Fruit fly (Drosophila melanogaster) whole organism, embryonic: ENCODE data around the gene CG8892.

Experiments
- Adf1 ChIP-seq: fragments of 200-800 bp; sonication (Bioruptor generic); IDR thresholded peaks from 2 replicates; pipeline ENCODE4 v1.3.6; 2022; ENCODE audit warnings: missing biosample characterization, missing genetic modification characterization
- CG10462 ChIP-seq: fragments of 200-800 bp; sonication (Bioruptor generic); optimal IDR thresholded peaks from 2 replicates; lab custom pipeline; 2016; ENCODE audit warnings: missing biosample characterization, missing genetic modification characterization
- CG11085 ChIP-seq: fragments of 200-800 bp; sonication (Bioruptor generic); IDR thresholded peaks from 2 replicates; pipeline ENCODE4 v1.3.6; 2022; ENCODE audit warnings: missing biosample characterization, missing genetic modification characterization
- CG1233 ChIP-seq: fragments of 200-800 bp; sonication (Bioruptor generic); optimal IDR thresholded peaks from 4 replicates; lab custom pipeline; 2018; ENCODE audit warnings: missing biosample characterization, mild to moderate bottlenecking, missing genetic modification characterization
- CG13287 ChIP-seq: fragments of 200-800 bp; sonication (Bioruptor generic); IDR thresholded peaks from 2 replicates; pipeline ENCODE4 v1.3.6; 2022; ENCODE audit warnings: missing biosample characterization, missing genetic modification characterization; ENCODE audit not compliant: partially characterized antibody
- CG14860 ChIP-seq: fragments of 200-800 bp; sonication (Bioruptor generic); IDR thresholded peaks from 3 replicates; pipeline ENCODE4 v1.3.6; 2022; ENCODE audit warnings: missing biosample characterization, missing genetic modification characterization; ENCODE audit not compliant: partially characterized antibody
- CG14965 ChIP-seq: fragments of 200-800 bp; sonication (Bioruptor generic); optimal IDR thresholded peaks from 2 replicates; lab custom pipeline; 2016; ENCODE audit warnings: missing biosample characterization, missing genetic modification characterization, borderline replicate concordance
- CG1603 ChIP-seq: fragments of 200-800 bp; sonication (Bioruptor generic); optimal IDR thresholded peaks from 2 replicates; lab custom pipeline; 2019; ENCODE audit warnings: missing biosample characterization, mild to moderate bottlenecking, missing genetic modification characterization, moderate library complexity
- CG17186 ChIP-seq: fragments of 200-800 bp; sonication (Bioruptor generic); optimal IDR thresholded peaks from 3 replicates; lab custom pipeline; 2017; ENCODE audit warnings: missing biosample characterization, missing genetic modification reagents, missing genetic modification characterization
- CG17359 ChIP-seq: fragments of 200-800 bp; sonication (Bioruptor generic); optimal IDR thresholded peaks from 3 replicates; lab custom pipeline; 2018; ENCODE audit warnings: missing biosample characterization, mild to moderate bottlenecking, missing genetic modification characterization, moderate library complexity
- CG17361 ChIP-seq: fragments of 200-800 bp; sonication (Bioruptor generic); IDR thresholded peaks from 3 replicates; pipeline ENCODE4 v1.3.6; 2022; ENCODE audit warnings: missing biosample characterization, missing genetic modification characterization
- CG17829 ChIP-seq: fragments of 200-800 bp; optimal IDR thresholded peaks from 2 replicates; lab custom pipeline; 2019; ENCODE audit warnings: missing biosample characterization, mild to moderate bottlenecking, missing genetic modification characterization, moderate library complexity
- CG32767 ChIP-seq: fragments of 200-800 bp; sonication (Bioruptor generic); IDR thresholded peaks from 2 replicates; pipeline ENCODE4 v1.3.6; 2022; ENCODE audit warnings: missing biosample characterization, missing genetic modification characterization
- CG33557 ChIP-seq: fragments of 200-800 bp; sonication (Bioruptor generic); optimal IDR thresholded peaks from 2 replicates; lab custom pipeline; 2019; ENCODE audit warnings: missing biosample characterization, mild to moderate bottlenecking, missing genetic modification characterization, moderate library complexity
- CG3847 ChIP-seq: fragments of 200-800 bp; sonication (Bioruptor generic); IDR thresholded peaks from 2 replicates; pipeline ENCODE4 v1.3.6; 2022; ENCODE audit warnings: missing biosample characterization, missing genetic modification characterization
- CG4424 ChIP-seq: fragments of 200-800 bp; sonication (Bioruptor generic); optimal IDR thresholded peaks from 3 replicates; lab custom pipeline; 2016; ENCODE audit warnings: missing biosample characterization, missing genetic modification characterization
- CG6654 ChIP-seq: fragments of 200-800 bp; sonication (Bioruptor generic); optimal IDR thresholded peaks from 2 replicates; lab custom pipeline; 2017; ENCODE audit warnings: missing biosample characterization, mild to moderate bottlenecking, missing genetic modification characterization
- CG6854 ChIP-seq: fragments of 200-800 bp; sonication (Bioruptor generic); optimal IDR thresholded peaks from 3 replicates; lab custom pipeline; 2017; ENCODE audit warnings: missing biosample characterization, mild to moderate bottlenecking, missing genetic modification characterization
- CG8478 ChIP-seq: fragments of >200 bp; optimal IDR thresholded peaks from 2 replicates; lab custom pipeline; 2018
- CG8765 ChIP-seq: fragments of 200-800 bp; sonication (Bioruptor generic); IDR thresholded peaks from 2 replicates; pipeline ENCODE4 v1.3.6; 2022; ENCODE audit warnings: missing biosample characterization, missing genetic modification characterization
- Dfd ChIP-seq, 2 experiments: fragments of >200 bp; optimal IDR thresholded peaks; 2 replicates each; lab custom pipeline; 2017; ENCODE audit warnings: missing biosample characterization in 2 of 2, missing genetic modification characterization in 2 of 2
- HHEX ChIP-seq: fragments of 200-800 bp; sonication (Bioruptor generic); optimal IDR thresholded peaks from 3 replicates; lab custom pipeline; 2017; ENCODE audit warnings: missing biosample characterization, mild to moderate bottlenecking, missing genetic modification characterization, missing genetic modification reagents
- HLH54F ChIP-seq: fragments of 200-800 bp; sonication (Bioruptor generic); optimal IDR thresholded peaks from 3 replicates; lab custom pipeline; 2016; ENCODE audit warnings: missing biosample characterization, missing genetic modification characterization
- HmgZ ChIP-seq: fragments of 200-800 bp; sonication (Bioruptor generic); optimal IDR thresholded peaks from 2 replicates; lab custom pipeline; 2018; ENCODE audit warnings: missing biosample characterization, mild to moderate bottlenecking, missing genetic modification characterization
- Hr39 ChIP-seq: fragments of >200 bp; optimal IDR thresholded peaks from 2 replicates; lab custom pipeline; 2017
- Max ChIP-seq: fragments of 200-800 bp; sonication (Bioruptor generic); optimal IDR thresholded peaks from 2 replicates; lab custom pipeline; 2016; ENCODE audit warnings: missing biosample characterization, mild to moderate bottlenecking, missing genetic modification characterization
- NC2β ChIP-seq: fragments of 200-800 bp; sonication (Bioruptor generic); optimal IDR thresholded peaks from 2 replicates; lab custom pipeline; 2016; ENCODE audit warnings: missing biosample characterization, missing genetic modification characterization
- Pdp1 ChIP-seq, 2 experiments: fragments of 200-800 bp; sonication (Bioruptor generic); optimal IDR thresholded peaks; 3 replicates each; lab custom pipeline; 2016; ENCODE audit warnings: missing biosample characterization in 2 of 2, missing genetic modification characterization in 2 of 2, mild to moderate bottlenecking in 1 of 2, moderate library complexity in 1 of 2
- Sin3A ChIP-seq: fragments of >200 bp; optimal IDR thresholded peaks from 2 replicates; lab custom pipeline; 2018
- Ssrp ChIP-seq: fragments of 200-800 bp; sonication (Bioruptor generic); optimal IDR thresholded peaks from 2 replicates; lab custom pipeline; 2018; ENCODE audit warnings: missing biosample characterization, mild to moderate bottlenecking, missing genetic modification characterization, moderate library complexity
- Xbp1 ChIP-seq: fragments of 200-800 bp; sonication (Bioruptor generic); optimal IDR thresholded peaks from 3 replicates; lab custom pipeline; 2016; ENCODE audit warnings: missing biosample characterization, mild to moderate bottlenecking, missing genetic modification characterization
- bsh ChIP-seq, 2 experiments: fragments of 200-800 bp; sonication (Bioruptor generic); optimal IDR thresholded peaks; 2 replicates each; lab custom pipeline; 2017 to 2018; ENCODE audit warnings: mild to moderate bottlenecking in 2 of 2, missing biosample characterization in 2 of 2, missing genetic modification characterization in 2 of 2, moderate library complexity in 1 of 2
- btn ChIP-seq: fragments of 200-800 bp; sonication (Bioruptor generic); optimal IDR thresholded peaks from 2 replicates; lab custom pipeline; 2016; ENCODE audit warnings: missing biosample characterization, missing genetic modification characterization
- ci ChIP-seq: fragments of 200-800 bp; sonication (Bioruptor generic); IDR thresholded peaks from 3 replicates; pipeline ENCODE4 v1.3.6; 2022; ENCODE audit warnings: missing biosample characterization, missing genetic modification characterization
- crp ChIP-seq, 2 experiments: fragments of 200-800 bp; sonication (Bioruptor generic); optimal IDR thresholded peaks; 2 replicates in 1 of 2; 3 replicates in 1 of 2; lab custom pipeline; 2017; ENCODE audit warnings: missing biosample characterization in 2 of 2, missing genetic modification characterization in 2 of 2, mild to moderate bottlenecking in 1 of 2, moderate library complexity in 1 of 2
- dan ChIP-seq: fragments of 200-800 bp; sonication (Bioruptor generic); IDR thresholded peaks from 2 replicates; pipeline ENCODE4 v1.3.6; 2022; ENCODE audit warnings: missing biosample characterization, missing genetic modification characterization
- dati ChIP-seq: fragments of 200-800 bp; sonication (Bioruptor generic); IDR thresholded peaks from 2 replicates; pipeline ENCODE4 v1.3.6; 2022; ENCODE audit warnings: missing biosample characterization, missing genetic modification characterization
- dm ChIP-seq: fragments of 200-800 bp; sonication (Bioruptor generic); optimal IDR thresholded peaks from 3 replicates; lab custom pipeline; 2016; ENCODE audit warnings: missing biosample characterization, missing genetic modification characterization
- dmrt11E ChIP-seq: fragments of 200-800 bp; sonication (Bioruptor generic); optimal IDR thresholded peaks from 3 replicates; lab custom pipeline; 2018; ENCODE audit warnings: missing biosample characterization, mild to moderate bottlenecking, missing genetic modification characterization, moderate library complexity
- emc ChIP-seq: fragments of 200-800 bp; sonication (Bioruptor generic); optimal IDR thresholded peaks from 2 replicates; lab custom pipeline; 2016; ENCODE audit warnings: missing biosample characterization, missing genetic modification characterization
- gro ChIP-seq: fragments of 200-800 bp; sonication (Bioruptor generic); optimal IDR thresholded peaks from 2 replicates; lab custom pipeline; 2016; ENCODE audit warnings: missing biosample characterization, missing genetic modification characterization
- gt ChIP-seq: fragments of 200-800 bp; sonication (Bioruptor generic); IDR thresholded peaks from 2 replicates; pipeline ENCODE4 v1.3.6; 2022; ENCODE audit warnings: missing biosample characterization, missing genetic modification characterization
- ham ChIP-seq: fragments of 200-800 bp; sonication (Bioruptor generic); IDR thresholded peaks from 2 replicates; pipeline ENCODE4 v1.3.6; 2022; ENCODE audit warnings: missing biosample characterization, missing genetic modification characterization
- inv ChIP-seq: fragments of 200-800 bp; sonication (Bioruptor generic); IDR thresholded peaks from 2 replicates; pipeline ENCODE4 v1.3.6; 2022; ENCODE audit warnings: missing biosample characterization, missing genetic modification characterization; ENCODE audit not compliant: partially characterized antibody
- lbe ChIP-seq: fragments of 200-800 bp; sonication (Bioruptor generic); optimal IDR thresholded peaks from 2 replicates; lab custom pipeline; 2016; ENCODE audit warnings: missing biosample characterization, mild to moderate bottlenecking, missing genetic modification characterization
- lmd ChIP-seq: fragments of 200-800 bp; sonication (Bioruptor generic); IDR thresholded peaks from 2 replicates; pipeline ENCODE4 v1.3.6; 2022; ENCODE audit warnings: missing biosample characterization, missing genetic modification characterization
- otp ChIP-seq: fragments of 200-800 bp; sonication (Bioruptor generic); IDR thresholded peaks from 3 replicates; pipeline ENCODE4, ENCODE4 v1.3.6; 2022; ENCODE audit warnings: missing biosample characterization, missing genetic modification characterization
- sens ChIP-seq: fragments of 200-800 bp; sonication (Bioruptor generic); peaks from one replicate; lab custom pipeline; 2016; ENCODE audit warnings: missing biosample characterization, missing genetic modification characterization
- sens-2 ChIP-seq: fragments of 200-800 bp; sonication (Bioruptor generic); IDR thresholded peaks from 2 replicates; pipeline ENCODE4 v1.3.6; 2022; ENCODE audit warnings: missing biosample characterization, missing genetic modification characterization
- seq ChIP-seq: fragments of 200-800 bp; sonication (Bioruptor generic); IDR thresholded peaks from 2 replicates; pipeline ENCODE4 v1.3.6; 2022; ENCODE audit warnings: missing biosample characterization, missing genetic modification characterization
- wdn ChIP-seq: fragments of 200-800 bp; sonication (Bioruptor generic); IDR thresholded peaks from 2 replicates; pipeline ENCODE4 v1.3.6; 2022; ENCODE audit warnings: missing biosample characterization, missing genetic modification characterization
- zfh2 ChIP-seq: fragments of 200-800 bp; sonication (Bioruptor generic); optimal IDR thresholded peaks from 2 replicates; lab custom pipeline; 2016; ENCODE audit warnings: missing biosample characterization, missing genetic modification characterization

The CG8892 gene

dm6 chr2L:4945300-4945699, 36.1 kb downstream of the CG8892 start, which contains the start of the genes mRpL24 and betaggt-I (continued):
- no peak for TF ChIP-seq CG8478 (lab: Kevin White, UChicago)
- TF ChIP-seq CG1603 (tag; lab: Kevin White, UChicago): peak; percentile 84
- TF ChIP-seq bsh (GFP tag; optimal IDR thresholded peaks at IDR 0.05; lab: Kevin White, UChicago): peak in 1 of 2 experiments; percentile 98
- TF ChIP-seq Ssrp: peak; percentile 97
- TF ChIP-seq sens (GFP tag; lab: Kevin White, UChicago): peak; percentile 97
- peak; percentile 98 for TF ChIP-seq CG17361 (GFP tag; lab: Robert Waterston, UW)
- TF ChIP-seq CG13287 (GFP tag; lab: Robert Waterston, UW): peak; percentile 66; the same call in 1 of the 2 replicates
- TF ChIP-seq CG17359 (tag; lab: Kevin White, UChicago): peak; percentile 97
- peak; percentile 67 for TF ChIP-seq dm (GFP tag; lab: Kevin White, UChicago)
- peak; percentile 94 for TF ChIP-seq wdn
- TF ChIP-seq CG6654: peak; percentile 81
- TF ChIP-seq zfh2 (GFP tag; lab: Kevin White, UChicago): peak; percentile 87
- peak; percentile 98 for TF ChIP-seq HmgZ (tag; lab: Kevin White, UChicago)
- peak; percentile 98 for TF ChIP-seq ci (GFP tag; lab: Robert Waterston, UW)
- peak; percentile 84 for TF ChIP-seq Adf1
- TF ChIP-seq CG10462 (GFP tag; lab: Kevin White, UChicago): peak; percentile 91
- peak; percentile 95 for TF ChIP-seq CG1233 (GFP tag; lab: Kevin White, UChicago)
- TF ChIP-seq Xbp1 (GFP tag; lab: Kevin White, UChicago): peak; percentile 97
- TF ChIP-seq Pdp1 (GFP tag; optimal IDR thresholded peaks at IDR 0.05; lab: Kevin White, UChicago): peak; percentile 72 to 88
- no peak for TF ChIP-seq gro
- peak; percentile 95 for TF ChIP-seq lbe
- TF ChIP-seq CG14965 (GFP tag; lab: Kevin White, UChicago): no peak
- peak; percentile 88 for TF ChIP-seq ham (GFP tag; lab: Robert Waterston, UW)
- peak; percentile 95 for TF ChIP-seq lmd (GFP tag; lab: Robert Waterston, UW)
- peak; percentile 85 for TF ChIP-seq HLH54F (GFP tag; lab: Kevin White, UChicago)
- no peak for TF ChIP-seq Hr39 (lab: Kevin White, UChicago)
- TF ChIP-seq CG17829 (tag; lab: Kevin White, UChicago): peak; percentile 98
- peak; percentile 33; the same call in 1 of the 2 replicates for TF ChIP-seq dan (GFP tag; lab: Robert Waterston, UW)
- peak; percentile 1 for TF ChIP-seq Sin3A (lab: Kevin White, UChicago)
- peak; percentile 79 for TF ChIP-seq dati (GFP tag; lab: Robert Waterston, UW)
- TF ChIP-seq crp (GFP tag; optimal IDR thresholded peaks at IDR 0.05; lab: Kevin White, UChicago): peak; percentile 38 to 94
- TF ChIP-seq Max (GFP tag; lab: Kevin White, UChicago): peak; percentile 94
- peak; percentile 96 for TF ChIP-seq CG11085
- peak; percentile 95 for TF ChIP-seq otp
- peak; percentile 82 for TF ChIP-seq NC2β (GFP tag; lab: Kevin White, UChicago)
- peak; percentile 95 for TF ChIP-seq CG4424 (GFP tag; lab: Kevin White, UChicago)
- peak; percentile 95 for TF ChIP-seq seq (GFP tag; lab: Robert Waterston, UW)
- peak; percentile 95 for TF ChIP-seq CG8765
- TF ChIP-seq Dfd (GFP tag; optimal IDR thresholded peaks at IDR 0.05; lab: Kevin White, UChicago): no peak
- peak; percentile 90 for TF ChIP-seq gt (GFP tag; lab: Robert Waterston, UW)
- TF ChIP-seq HHEX (GFP tag; lab: Kevin White, UChicago): peak; percentile 92
- peak; percentile 36 for TF ChIP-seq CG17186
- peak; percentile 97 for TF ChIP-seq CG3847 (GFP tag; lab: Robert Waterston, UW)
- peak; percentile 81 for TF ChIP-seq CG6854 (GFP tag; lab: Kevin White, UChicago)
- peak; percentile 45 for TF ChIP-seq emc (GFP tag; lab: Kevin White, UChicago)
- no peak for TF ChIP-seq btn (GFP tag; lab: Kevin White, UChicago)
- TF ChIP-seq sens-2 (GFP tag; lab: Robert Waterston, UW): peak; percentile 95
- peak; percentile 92 for TF ChIP-seq CG33557 (GFP tag; lab: Kevin White, UChicago)
- no peak for TF ChIP-seq inv
- TF ChIP-seq CG14860 (GFP tag; lab: Robert Waterston, UW): 0 out of 3 replicates have a peak, but pooled peaks have one; percentile 7
- peak; percentile 97 for TF ChIP-seq CG32767 (GFP tag; lab: Robert Waterston, UW)
- TF ChIP-seq dmrt11E (tag; lab: Kevin White, UChicago): peak; percentile 96
